Worm (Caenorhabditis elegans) whole organism, midembryonic: ENCODE data around the gene sym-3.

Source experiments
- T22C8.4 ChIP-seq: fragments of 200-800 bp; sonication (Bioruptor generic); IDR thresholded peaks from 2 replicates; pipeline ENCODE4 v1.3.6; 2022; ENCODE audit warnings: missing genetic modification characterization, missing compliant biosample characterization
- cog-1 ChIP-seq: sonication (generic microtip); optimal IDR thresholded peaks from 2 replicates; lab custom pipeline; 2016; ENCODE audit warnings: missing genetic modification characterization, missing compliant biosample characterization
- flt-1 ChIP-seq: fragments of 200-800 bp; sonication (Bioruptor generic); IDR thresholded peaks from 2 replicates; pipeline ENCODE4 v1.3.6; 2022; ENCODE audit warnings: missing genetic modification characterization, missing compliant biosample characterization
- klf-2 ChIP-seq: fragments of 200-800 bp; sonication (Bioruptor generic); conservative IDR thresholded peaks from 2 replicates; pipeline ENCODE4 v1.3.6; 2022; ENCODE audit warnings: missing genetic modification reagents, missing genetic modification characterization, missing compliant biosample characterization
- med-1 ChIP-seq: sonication (generic microtip); optimal IDR thresholded peaks from 2 replicates; lab custom pipeline; 2017; ENCODE audit warnings: missing genetic modification characterization, mild to moderate bottlenecking, missing compliant biosample characterization, antibody characterized with exemption, missing genetic modification reagents; ENCODE audit not compliant: insufficient read depth
- tab-1 ChIP-seq: fragments of 200-800 bp; sonication (Bioruptor generic); IDR thresholded peaks from 2 replicates; pipeline ENCODE4 v1.3.6; 2022; ENCODE audit warnings: missing genetic modification characterization, missing compliant biosample characterization

DNA sequence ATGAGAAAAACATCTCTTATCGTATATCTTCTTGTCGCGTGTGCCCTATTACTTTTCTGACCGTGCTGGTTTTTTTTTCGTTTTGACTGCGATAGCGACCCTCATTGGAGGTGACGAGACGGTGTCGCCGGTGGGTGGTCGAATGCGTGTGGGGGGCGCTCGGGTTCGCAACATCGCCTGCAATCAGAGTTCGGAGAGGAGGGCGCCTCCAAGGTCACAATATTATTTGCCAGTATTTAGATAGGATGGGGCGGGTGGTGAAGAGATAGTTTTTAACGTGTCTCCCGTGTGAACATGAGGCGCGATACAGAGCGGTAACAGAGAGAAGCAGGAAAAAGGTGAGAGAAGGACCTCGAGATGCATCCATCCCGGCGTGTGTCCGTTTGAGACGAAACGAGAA is 47.3 kb downstream of the sym-3 start:
- TF ChIP-seq med-1 (no peak), cog-1 (tag; lab: Kevin White, UChicago) (no peak), T22C8.4 (GFP tag; lab: Robert Waterston, UW) (no peak), flt-1 (no peak), klf-2 (no peak), tab-1 (0 out of 2 replicates have a peak, but pooled peaks have one; percentile 51)
